Fruit fly (Drosophila melanogaster): ENCODE results near the gene Septin4.

DNA sequence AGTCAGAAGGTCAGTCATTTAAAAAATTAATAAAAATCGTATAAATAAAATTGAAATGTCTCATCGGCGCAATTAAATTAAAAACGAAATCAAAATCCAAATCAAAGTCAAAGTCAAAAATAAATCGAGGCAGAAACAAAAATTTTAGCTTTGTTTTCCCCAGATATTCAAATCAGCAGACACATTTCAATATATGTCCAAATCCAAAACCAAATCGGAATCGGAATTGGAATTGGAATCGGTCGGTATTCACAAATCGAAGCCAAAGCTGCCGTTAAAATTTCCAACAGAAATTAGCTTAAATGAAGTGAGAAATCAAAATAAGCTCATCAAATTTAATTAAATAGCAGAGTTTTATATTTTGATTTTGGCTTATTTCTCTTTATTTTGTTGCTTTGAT, 41.2 kb upstream of the Septin4 start:
- no peak for TF ChIP-seq CG34367 (tag; optimal IDR thresholded peaks at IDR 0.05)
- TF ChIP-seq Snoo (tag; optimal IDR thresholded peaks at IDR 0.05): no peak
- no peak for TF ChIP-seq Ets98B (GFP tag; IDR thresholded peaks at IDR 0.05)
- TF ChIP-seq CG17806 (tag; optimal IDR thresholded peaks at IDR 0.05): no peak
- no peak for TF ChIP-seq CG8159 (tag; optimal IDR thresholded peaks at IDR 0.05)
- no peak for TF ChIP-seq CG13204 (GFP tag; optimal IDR thresholded peaks at IDR 0.05)
- no peak for TF ChIP-seq gl (tag; optimal IDR thresholded peaks at IDR 0.05)
- TF ChIP-seq CG4496 (GFP tag; IDR thresholded peaks at IDR 0.05): no peak
- TF ChIP-seq Pif1B (GFP tag; optimal IDR thresholded peaks at IDR 0.05): no peak
- no peak for TF ChIP-seq EcR (GFP tag; optimal IDR thresholded peaks at IDR 0.05)
- TF ChIP-seq CG14655 (GFP tag; optimal IDR thresholded peaks at IDR 0.05): no peak
- no peak for TF ChIP-seq CG8301 (tag; optimal IDR thresholded peaks at IDR 0.05)
- TF ChIP-seq Pif1A (GFP tag; optimal IDR thresholded peaks at IDR 0.05): no peak

Measured in whole organism, pupa.